Fruit fly (Drosophila melanogaster) whole organism, embryonic: ENCODE measurements around the gene Prx5.
A peak's percentile ranks its signal among the peaks of the same experiment; 100 is the strongest.

Experiments
- Abd-B ChIP-seq: fragments of 200-800 bp; sonication (Bioruptor generic); optimal IDR thresholded peaks from 2 replicates; lab custom pipeline; 2018; ENCODE audit warnings: missing biosample characterization, mild to moderate bottlenecking, missing genetic modification characterization, moderate library complexity
- Atf3 ChIP-seq: fragments of 200-800 bp; sonication (Bioruptor generic); optimal IDR thresholded peaks from 3 replicates; lab custom pipeline; 2016; ENCODE audit warnings: missing biosample characterization, missing genetic modification characterization
- Bdp1 ChIP-seq: fragments of 200-800 bp; sonication (Bioruptor generic); optimal IDR thresholded peaks from 3 replicates; lab custom pipeline; 2016; ENCODE audit warnings: missing biosample characterization, missing genetic modification characterization
- CG1024 ChIP-seq: fragments of 200-800 bp; sonication (Bioruptor generic); IDR thresholded peaks from 2 replicates; pipeline ENCODE4 v1.3.6; 2022; ENCODE audit warnings: missing biosample characterization, missing genetic modification characterization
- CG10462 ChIP-seq: fragments of 200-800 bp; sonication (Bioruptor generic); optimal IDR thresholded peaks from 2 replicates; lab custom pipeline; 2016; ENCODE audit warnings: missing biosample characterization, missing genetic modification characterization
- CG10654 ChIP-seq: fragments of 200-800 bp; sonication (Bioruptor generic); optimal IDR thresholded peaks from 2 replicates; lab custom pipeline; 2016; ENCODE audit warnings: missing biosample characterization, missing genetic modification characterization
- CG11560 ChIP-seq: fragments of 200-800 bp; sonication (Bioruptor generic); IDR thresholded peaks from 3 replicates; pipeline ENCODE4 v1.3.6; 2022; ENCODE audit warnings: missing biosample characterization, missing genetic modification characterization
- CG12769 ChIP-seq: fragments of 200-800 bp; sonication (Bioruptor generic); optimal IDR thresholded peaks from 2 replicates; lab custom pipeline; 2019; ENCODE audit warnings: missing biosample characterization, mild to moderate bottlenecking, missing genetic modification characterization, moderate library complexity
- CG13296 ChIP-seq: fragments of 200-800 bp; sonication (Bioruptor generic); optimal IDR thresholded peaks from 3 replicates; lab custom pipeline; 2018; ENCODE audit warnings: missing biosample characterization, mild to moderate bottlenecking, missing genetic modification characterization
- CG13624 ChIP-seq: fragments of 200-800 bp; sonication (Bioruptor generic); optimal IDR thresholded peaks from 2 replicates; lab custom pipeline; 2016; ENCODE audit warnings: missing biosample characterization, missing genetic modification characterization
- CG15011 ChIP-seq: fragments of 200-800 bp; sonication (Bioruptor generic); optimal IDR thresholded peaks from 3 replicates; lab custom pipeline; 2018; ENCODE audit warnings: missing biosample characterization, mild to moderate bottlenecking, missing genetic modification characterization
- CG15696 ChIP-seq: fragments of 200-800 bp; sonication (Bioruptor generic); optimal IDR thresholded peaks from 2 replicates; lab custom pipeline; 2019; ENCODE audit warnings: missing biosample characterization, mild to moderate bottlenecking, missing genetic modification characterization, moderate library complexity
- CG1832 ChIP-seq: fragments of 200-800 bp; sonication (Bioruptor generic); optimal IDR thresholded peaks from 2 replicates; lab custom pipeline; 2017; ENCODE audit warnings: missing biosample characterization, mild to moderate bottlenecking, missing genetic modification characterization, inconsistent platforms
- CG18764 ChIP-seq: fragments of 200-800 bp; sonication (Bioruptor generic); optimal IDR thresholded peaks from 3 replicates; lab custom pipeline; 2016; ENCODE audit warnings: missing biosample characterization, missing genetic modification characterization
- CG2202 ChIP-seq: fragments of 200-800 bp; sonication (Bioruptor generic); optimal IDR thresholded peaks from 2 replicates; lab custom pipeline; 2018; ENCODE audit warnings: missing biosample characterization, mild to moderate bottlenecking, missing genetic modification characterization
- CG30403 ChIP-seq: fragments of 200-800 bp; sonication (Bioruptor generic); optimal IDR thresholded peaks from 3 replicates; lab custom pipeline; 2016; ENCODE audit warnings: missing biosample characterization, missing genetic modification characterization
- CG31365 ChIP-seq: fragments of 200-800 bp; sonication (Bioruptor generic); optimal IDR thresholded peaks from 2 replicates; lab custom pipeline; 2018; ENCODE audit warnings: missing biosample characterization, mild to moderate bottlenecking, missing genetic modification characterization
- CG4424 ChIP-seq: fragments of 200-800 bp; sonication (Bioruptor generic); optimal IDR thresholded peaks from 3 replicates; lab custom pipeline; 2016; ENCODE audit warnings: missing biosample characterization, missing genetic modification characterization
- CG6175 ChIP-seq: fragments of 200-800 bp; sonication (Bioruptor generic); IDR thresholded peaks from 3 replicates; pipeline ENCODE4 v1.3.6; 2022; ENCODE audit warnings: missing biosample characterization, missing genetic modification characterization
- CG6791 ChIP-seq: fragments of 200-800 bp; sonication (Bioruptor generic); IDR thresholded peaks from 3 replicates; pipeline ENCODE4 v1.3.6; 2022; ENCODE audit warnings: missing biosample characterization, missing genetic modification characterization; ENCODE audit not compliant: partially characterized antibody
- CG6854 ChIP-seq: fragments of 200-800 bp; sonication (Bioruptor generic); optimal IDR thresholded peaks from 3 replicates; lab custom pipeline; 2017; ENCODE audit warnings: missing biosample characterization, mild to moderate bottlenecking, missing genetic modification characterization
- CG7357 ChIP-seq: fragments of 200-800 bp; sonication (Bioruptor generic); IDR thresholded peaks from 3 replicates; pipeline ENCODE4 v1.3.6; 2022; ENCODE audit warnings: missing biosample characterization, missing genetic modification characterization
- CG8290 ChIP-seq, 3 experiments: fragments of 200-800 bp; sonication (Bioruptor generic); optimal IDR thresholded peaks; 2 replicates each; lab custom pipeline; 2016 to 2019; ENCODE audit warnings: missing biosample characterization in 3 of 3, missing genetic modification characterization in 3 of 3, mild to moderate bottlenecking in 2 of 3, moderate library complexity in 1 of 3
- CG8765 ChIP-seq: fragments of 200-800 bp; sonication (Bioruptor generic); IDR thresholded peaks from 2 replicates; pipeline ENCODE4 v1.3.6; 2022; ENCODE audit warnings: missing biosample characterization, missing genetic modification characterization
- CG8924 ChIP-seq: fragments of 200-800 bp; optimal IDR thresholded peaks from 3 replicates; lab custom pipeline; 2019; ENCODE audit warnings: missing biosample characterization, mild to moderate bottlenecking, missing genetic modification characterization, moderate library complexity
- CG9727 ChIP-seq: fragments of 200-800 bp; sonication (Bioruptor generic); optimal IDR thresholded peaks from 3 replicates; lab custom pipeline; 2017; ENCODE audit warnings: missing biosample characterization, mild to moderate bottlenecking, missing genetic modification characterization
- Camta ChIP-seq: fragments of 200-800 bp; sonication (Bioruptor generic); optimal IDR thresholded peaks from 2 replicates; lab custom pipeline; 2016; ENCODE audit warnings: missing biosample characterization, missing genetic modification characterization
- Chrac-16 ChIP-seq: fragments of 200-800 bp; sonication (Bioruptor generic); optimal IDR thresholded peaks from 3 replicates; lab custom pipeline; 2016; ENCODE audit warnings: missing biosample characterization, missing genetic modification characterization
- Doc3 ChIP-seq: fragments of 200-800 bp; sonication (Bioruptor generic); IDR thresholded peaks from 3 replicates; pipeline ENCODE4 v1.3.6; 2022; ENCODE audit warnings: missing biosample characterization, missing genetic modification characterization; ENCODE audit not compliant: partially characterized antibody
- Dp ChIP-seq: fragments of 200-800 bp; sonication (Bioruptor generic); optimal IDR thresholded peaks from 2 replicates; lab custom pipeline; 2018; ENCODE audit warnings: missing biosample characterization, mild to moderate bottlenecking, missing genetic modification characterization, moderate library complexity
- Eip74EF ChIP-seq, 2 experiments: fragments of 200-800 bp in 1 of 2; fragments of >200 bp in 1 of 2; sonication (Bioruptor generic) in 1 of 2; optimal IDR thresholded peaks; 2 replicates each; lab custom pipeline; 2017 to 2019; ENCODE audit warnings: missing biosample characterization in 2 of 2, missing genetic modification characterization in 2 of 2, mild to moderate bottlenecking in 1 of 2, moderate library complexity in 1 of 2
- Hsf ChIP-seq: fragments of 200-800 bp; sonication (Bioruptor generic); optimal IDR thresholded peaks from 3 replicates; lab custom pipeline; 2016; ENCODE audit warnings: missing biosample characterization, missing genetic modification characterization
- Jarid2 ChIP-seq: fragments of 200-800 bp; sonication (Bioruptor generic); optimal IDR thresholded peaks from 3 replicates; lab custom pipeline; 2017; ENCODE audit warnings: mild to moderate bottlenecking, missing biosample characterization, missing genetic modification reagents, missing genetic modification characterization
- Mad ChIP-seq: fragments of 200-800 bp; sonication (Bioruptor generic); optimal IDR thresholded peaks from 2 replicates; lab custom pipeline; 2016; ENCODE audit warnings: missing biosample characterization, missing genetic modification characterization
- Nf-YC ChIP-seq: fragments of 200-800 bp; optimal IDR thresholded peaks from 3 replicates; lab custom pipeline; 2019; ENCODE audit warnings: missing biosample characterization, mild to moderate bottlenecking, missing genetic modification characterization, moderate library complexity
- Rx ChIP-seq: fragments of 200-800 bp; sonication (Bioruptor generic); IDR thresholded peaks from 2 replicates; pipeline ENCODE4 v1.3.6; 2022; ENCODE audit warnings: missing biosample characterization, missing genetic modification characterization
- Side ChIP-seq: fragments of 200-800 bp; sonication (Bioruptor generic); optimal IDR thresholded peaks from 2 replicates; lab custom pipeline; 2016; ENCODE audit warnings: missing biosample characterization, missing genetic modification characterization
- Vsx1 ChIP-seq: fragments of 200-800 bp; sonication (Bioruptor generic); optimal IDR thresholded peaks from 2 replicates; lab custom pipeline; 2017; ENCODE audit warnings: missing biosample characterization, mild to moderate bottlenecking, missing genetic modification characterization, missing genetic modification reagents
- ab ChIP-seq: fragments of 200-800 bp; sonication (Bioruptor generic); optimal IDR thresholded peaks from 2 replicates; lab custom pipeline; 2016; ENCODE audit warnings: missing biosample characterization, missing genetic modification characterization
- abd-A ChIP-seq: fragments of 200-800 bp; sonication (Bioruptor generic); optimal IDR thresholded peaks from 3 replicates; lab custom pipeline; 2019; ENCODE audit warnings: missing biosample characterization, mild to moderate bottlenecking, missing genetic modification characterization, moderate library complexity
- chif ChIP-seq, 2 experiments: fragments of 200-800 bp; sonication (Bioruptor generic); optimal IDR thresholded peaks; 3 replicates each; lab custom pipeline; 2016; ENCODE audit warnings: missing biosample characterization in 2 of 2, missing genetic modification characterization in 2 of 2
- disco-r ChIP-seq: fragments of 200-800 bp; sonication (Bioruptor generic); optimal IDR thresholded peaks from 2 replicates; lab custom pipeline; 2016; ENCODE audit warnings: missing biosample characterization, missing genetic modification characterization
- dm ChIP-seq: fragments of 200-800 bp; sonication (Bioruptor generic); optimal IDR thresholded peaks from 3 replicates; lab custom pipeline; 2016; ENCODE audit warnings: missing biosample characterization, missing genetic modification characterization
- dmrt99B ChIP-seq: fragments of 200-800 bp; sonication (Bioruptor generic); optimal IDR thresholded peaks from 2 replicates; lab custom pipeline; 2018; ENCODE audit warnings: missing biosample characterization, mild to moderate bottlenecking, missing genetic modification characterization, moderate library complexity
- exex ChIP-seq: fragments of 200-800 bp; sonication (Bioruptor generic); optimal IDR thresholded peaks from 4 replicates; lab custom pipeline; 2018; ENCODE audit warnings: missing biosample characterization, mild to moderate bottlenecking, missing genetic modification characterization, moderate library complexity
- fd102C ChIP-seq: fragments of 200-800 bp; sonication (Bioruptor generic); optimal IDR thresholded peaks from 2 replicates; lab custom pipeline; 2018; ENCODE audit warnings: missing biosample characterization, mild to moderate bottlenecking, missing genetic modification characterization, moderate library complexity
- fu2 ChIP-seq: fragments of 200-800 bp; sonication (Bioruptor generic); optimal IDR thresholded peaks from 2 replicates; lab custom pipeline; 2016; ENCODE audit warnings: missing biosample characterization, missing genetic modification characterization
- sd ChIP-seq: fragments of 200-800 bp; sonication (Bioruptor generic); optimal IDR thresholded peaks from 3 replicates; lab custom pipeline; 2018; ENCODE audit warnings: missing biosample characterization, mild to moderate bottlenecking, missing genetic modification characterization, moderate library complexity
- tx ChIP-seq: fragments of 200-800 bp; sonication (Bioruptor generic); optimal IDR thresholded peaks from 2 replicates; lab custom pipeline; 2016; ENCODE audit warnings: missing biosample characterization, missing genetic modification characterization
- zen ChIP-seq: fragments of 200-800 bp; sonication (Bioruptor generic); optimal IDR thresholded peaks from 3 replicates; lab custom pipeline; 2018; ENCODE audit warnings: missing biosample characterization, mild to moderate bottlenecking, missing genetic modification characterization, moderate library complexity

Prx5 gene

dm6 chr3R:18188702-18189125 lies 21.6 kb upstream of the Prx5 start, which contains the start of the genes CG12321 and MED17 (continued):
- no peak for TF ChIP-seq CG12769
- TF ChIP-seq CG13296: peak; percentile 84
- peak; percentile 68; the same call in 2 of the 3 replicates for TF ChIP-seq CG7357 (GFP tag; lab: Robert Waterston, UW)
- TF ChIP-seq Mad (GFP tag; lab: Kevin White, UChicago): peak; percentile 57
- TF ChIP-seq CG1832 (GFP tag; lab: Kevin White, UChicago): no peak
- peak; percentile 79; the same call in 2 of the 3 replicates for TF ChIP-seq CG6175 (GFP tag; lab: Robert Waterston, UW)
- TF ChIP-seq ab (GFP tag; lab: Kevin White, UChicago): peak; percentile 41
- TF ChIP-seq Jarid2: peak; percentile 48
- no peak for TF ChIP-seq CG31365 (tag; lab: Kevin White, UChicago)
- peak; percentile 63 for TF ChIP-seq CG15011 (GFP tag; lab: Kevin White, UChicago)
- peak; percentile 62 for TF ChIP-seq fu2 (GFP tag; lab: Kevin White, UChicago)
- TF ChIP-seq CG13624: peak; percentile 60
- no peak for TF ChIP-seq abd-A (tag; lab: Kevin White, UChicago)
- TF ChIP-seq CG1024: no peak
- TF ChIP-seq CG6854 (GFP tag; lab: Kevin White, UChicago): peak; percentile 61
- peak; percentile 90 for TF ChIP-seq CG9727 (GFP tag; lab: Kevin White, UChicago)
- peak; percentile 72 for TF ChIP-seq Nf-YC (tag; lab: Kevin White, UChicago)
- peak; percentile 79 for TF ChIP-seq Hsf (GFP tag; lab: Kevin White, UChicago)
- TF ChIP-seq CG10462: peak; percentile 76
- TF ChIP-seq CG8290 (GFP tag; optimal IDR thresholded peaks at IDR 0.05; lab: Kevin White, UChicago): peak; percentile 96
- TF ChIP-seq CG8290 (tag; optimal IDR thresholded peaks at IDR 0.05; lab: Kevin White, UChicago): peak; percentile 73 to 85
- TF ChIP-seq Bdp1 (GFP tag; lab: Kevin White, UChicago): peak; percentile 62
- peak; percentile 80 for TF ChIP-seq Rx (GFP tag; lab: Robert Waterston, UW)
- TF ChIP-seq CG18764 (GFP tag; lab: Kevin White, UChicago): peak; percentile 84
- TF ChIP-seq CG15696 (tag; lab: Kevin White, UChicago): peak; percentile 77
- TF ChIP-seq dmrt99B: peak; percentile 77
- no peak for TF ChIP-seq Vsx1 (GFP tag; lab: Kevin White, UChicago)
- peak; percentile 12 for TF ChIP-seq dm (GFP tag; lab: Kevin White, UChicago)
- peak; percentile 66 for TF ChIP-seq Dp (GFP tag; lab: Kevin White, UChicago)
- TF ChIP-seq CG6791: no peak
- TF ChIP-seq CG30403 (GFP tag; lab: Kevin White, UChicago): peak; percentile 93
- peak; percentile 46 for TF ChIP-seq CG8765
- TF ChIP-seq Abd-B (GFP tag; lab: Kevin White, UChicago): peak; percentile 94
- TF ChIP-seq CG8924: peak; percentile 90
- peak in 1 of 2 experiments; percentile 49 for TF ChIP-seq chif (GFP tag; optimal IDR thresholded peaks at IDR 0.05; lab: Kevin White, UChicago)
- peak; percentile 4 for TF ChIP-seq Side (GFP tag; lab: Kevin White, UChicago)
- peak; percentile 71 for TF ChIP-seq sd (tag; lab: Kevin White, UChicago)
- TF ChIP-seq fd102C (GFP tag; lab: Kevin White, UChicago): no peak
- TF ChIP-seq CG11560 (tag; lab: Robert Waterston, UW): peak; percentile 81
- no peak for TF ChIP-seq disco-r (GFP tag; lab: Kevin White, UChicago)
- TF ChIP-seq Eip74EF (GFP tag; optimal IDR thresholded peaks at IDR 0.05; lab: Kevin White, UChicago): peak in 1 of 2 experiments; percentile 76
- peak; percentile 87 for TF ChIP-seq CG10654 (GFP tag; lab: Kevin White, UChicago)
- no peak for TF ChIP-seq Doc3
- TF ChIP-seq zen: peak; percentile 87
- TF ChIP-seq CG2202 (tag; lab: Kevin White, UChicago): peak; percentile 57
- TF ChIP-seq Chrac-16 (GFP tag; lab: Kevin White, UChicago): peak; percentile 92
- peak; percentile 61 for TF ChIP-seq exex (tag; lab: Kevin White, UChicago)
- TF ChIP-seq Atf3 (GFP tag; lab: Kevin White, UChicago): peak; percentile 22
- TF ChIP-seq tx (GFP tag; lab: Kevin White, UChicago): peak; percentile 61
- peak; percentile 91 for TF ChIP-seq CG4424 (GFP tag; lab: Kevin White, UChicago)
- no peak for TF ChIP-seq Camta (GFP tag; lab: Kevin White, UChicago)
